Fruit fly (Drosophila melanogaster) whole organism, pupa: ENCODE measurements around the gene CG4338.

Experiments used
- CG32121 ChIP-seq: fragments of 200-800 bp; sonication (Bioruptor generic); IDR thresholded peaks from 2 replicates; pipeline ENCODE4 v1.3.6; 2022; ENCODE audit warnings: missing biosample characterization, missing genetic modification characterization
- EcR ChIP-seq: fragments of 200-800 bp; sonication (Bioruptor generic); optimal IDR thresholded peaks from 3 replicates; lab custom pipeline; 2019; ENCODE audit warnings: missing biosample characterization, missing genetic modification characterization, mild to moderate bottlenecking, moderate library complexity, missing genetic modification reagents
- Pif1B ChIP-seq: fragments of 200-800 bp; sonication (Bioruptor generic); optimal IDR thresholded peaks from 3 replicates; lab custom pipeline; 2016; ENCODE audit warnings: missing biosample characterization, missing genetic modification characterization
- rn ChIP-seq: fragments of 200-800 bp; sonication (Bioruptor generic); IDR thresholded peaks from 2 replicates; pipeline ENCODE4 v1.3.6; 2022; ENCODE audit warnings: missing biosample characterization, missing genetic modification characterization

- TF ChIP-seq EcR (peak; percentile 38), rn (GFP tag; lab: Robert Waterston, UW) (no peak), Pif1B (GFP tag; lab: Kevin White, UChicago) (no peak), CG32121 (GFP tag; lab: Robert Waterston, UW) (no peak)
These were observed 16.4 kb downstream of the CG4338 start for dm6 chr3R:15291551-15292223.
